Worm (Caenorhabditis elegans): ENCODE results near the gene tag-123.

- TF ChIP-seq nhr-23 (tag; optimal IDR thresholded peaks at IDR 0.05), result no peak
- TF ChIP-seq ztf-11 (tag; optimal IDR thresholded peaks at IDR 0.05), result no peak
Measured at ce11 chrX:8457314-8457713, 35.5 kb upstream of the tag-123 start, which contains the start of gene F16F9.3.

Data from whole organism, L3 larva.